Fruit fly (Drosophila melanogaster) whole organism, prepupa: ENCODE results near the gene CG5181.
A peak's percentile ranks its signal among the peaks of the same experiment; 100 is the strongest.

Experiments used
- CG11294 ChIP-seq: fragments of 200-800 bp; sonication (Bioruptor generic); IDR thresholded peaks from 2 replicates; pipeline ENCODE4 v1.3.6; 2022; ENCODE audit warnings: missing biosample characterization, missing genetic modification characterization
- CG11762 ChIP-seq: fragments of 200-800 bp; sonication (Bioruptor generic); optimal IDR thresholded peaks from 3 replicates; lab custom pipeline; 2016; ENCODE audit warnings: missing biosample characterization, missing genetic modification characterization; ENCODE audit not compliant: insufficient read depth
- CG11902 ChIP-seq: fragments of 200-800 bp; sonication (Bioruptor generic); optimal IDR thresholded peaks from 3 replicates; lab custom pipeline; 2016; ENCODE audit warnings: missing biosample characterization, missing genetic modification characterization
- CG1621 ChIP-seq: fragments of 200-800 bp; sonication (Bioruptor generic); optimal IDR thresholded peaks from 3 replicates; lab custom pipeline; 2018; ENCODE audit warnings: missing biosample characterization, mild to moderate bottlenecking, missing genetic modification characterization
- CG3032 ChIP-seq: fragments of 200-800 bp; optimal IDR thresholded peaks from 2 replicates; lab custom pipeline; 2019; ENCODE audit warnings: missing biosample characterization, mild to moderate bottlenecking, missing genetic modification characterization, moderate library complexity
- CG31627 ChIP-seq: fragments of 200-800 bp; sonication (Bioruptor generic); optimal IDR thresholded peaks from 3 replicates; lab custom pipeline; 2016; ENCODE audit warnings: missing biosample characterization, missing genetic modification characterization
- CG6163 ChIP-seq: fragments of 200-800 bp; sonication (Bioruptor generic); IDR thresholded peaks from 3 replicates; pipeline ENCODE4 v1.3.6; 2022; ENCODE audit warnings: missing biosample characterization, missing genetic modification characterization
- CG6276 ChIP-seq: fragments of 200-800 bp; sonication (Bioruptor generic); optimal IDR thresholded peaks from 2 replicates; lab custom pipeline; 2017; ENCODE audit warnings: missing biosample characterization, mild to moderate bottlenecking, missing genetic modification characterization
- CG6854 ChIP-seq: fragments of 200-800 bp; sonication (Bioruptor generic); optimal IDR thresholded peaks from 2 replicates; lab custom pipeline; 2017; ENCODE audit warnings: missing biosample characterization, mild to moderate bottlenecking, missing genetic modification characterization
- CG7368 ChIP-seq: fragments of 200-800 bp; sonication (Bioruptor generic); optimal IDR thresholded peaks from 3 replicates; lab custom pipeline; 2016; ENCODE audit warnings: missing biosample characterization, missing genetic modification characterization
- CG8119 ChIP-seq: fragments of 200-800 bp; sonication (Bioruptor generic); IDR thresholded peaks from 3 replicates; pipeline ENCODE4 v1.3.6; 2022; ENCODE audit warnings: missing biosample characterization, missing genetic modification characterization
- CG8632 ChIP-seq: fragments of 200-800 bp; sonication (Bioruptor generic); optimal IDR thresholded peaks from 3 replicates; lab custom pipeline; 2016; ENCODE audit warnings: missing biosample characterization, missing genetic modification characterization
- CG9139 ChIP-seq: fragments of 200-800 bp; sonication (Bioruptor generic); optimal IDR thresholded peaks from 3 replicates; lab custom pipeline; 2017; ENCODE audit warnings: missing biosample characterization, mild to moderate bottlenecking, missing genetic modification characterization
- Eip75B ChIP-seq: fragments of 200-800 bp; sonication (Bioruptor generic); optimal IDR thresholded peaks from 3 replicates; lab custom pipeline; 2016; ENCODE audit warnings: missing biosample characterization, missing genetic modification characterization
- Eip78C ChIP-seq: fragments of 200-800 bp; sonication (Bioruptor generic); peaks from one replicate; lab custom pipeline; 2016; ENCODE audit warnings: missing biosample characterization, missing genetic modification characterization
- Hr4 ChIP-seq: fragments of 200-800 bp; sonication (Bioruptor generic); optimal IDR thresholded peaks from 3 replicates; lab custom pipeline; 2016; ENCODE audit warnings: missing biosample characterization, missing genetic modification characterization
- Lpt ChIP-seq: fragments of 200-800 bp; sonication (Bioruptor generic); optimal IDR thresholded peaks from 3 replicates; lab custom pipeline; 2016; ENCODE audit warnings: missing biosample characterization, missing genetic modification characterization
- Met ChIP-seq: fragments of 200-800 bp; sonication (Bioruptor generic); optimal IDR thresholded peaks from 3 replicates; lab custom pipeline; 2016; ENCODE audit warnings: missing biosample characterization, missing genetic modification characterization
- Sox102F ChIP-seq: fragments of 200-800 bp; sonication (Bioruptor generic); optimal IDR thresholded peaks from 2 replicates; lab custom pipeline; 2016; ENCODE audit warnings: missing biosample characterization, mild to moderate bottlenecking, missing genetic modification characterization
- acj6 ChIP-seq: fragments of 200-800 bp; sonication (Bioruptor generic); optimal IDR thresholded peaks from 3 replicates; lab custom pipeline; 2016; ENCODE audit warnings: missing biosample characterization, missing genetic modification characterization
- cyc ChIP-seq: fragments of 200-800 bp; sonication (Bioruptor generic); optimal IDR thresholded peaks from 3 replicates; lab custom pipeline; 2016; ENCODE audit warnings: missing biosample characterization, missing genetic modification characterization
- esn ChIP-seq: fragments of 200-800 bp; sonication (Bioruptor generic); optimal IDR thresholded peaks from 2 replicates; lab custom pipeline; 2016; ENCODE audit warnings: missing biosample characterization, mild to moderate bottlenecking, missing genetic modification characterization, moderate library complexity
- fd59A ChIP-seq: fragments of 200-800 bp; sonication (Bioruptor generic); optimal IDR thresholded peaks from 2 replicates; lab custom pipeline; 2017; ENCODE audit warnings: missing biosample characterization, mild to moderate bottlenecking, missing genetic modification characterization, missing genetic modification reagents
- fd85E ChIP-seq: fragments of 200-800 bp; sonication (Bioruptor generic); optimal IDR thresholded peaks from 3 replicates; lab custom pipeline; 2016; ENCODE audit warnings: missing biosample characterization, missing genetic modification characterization
- lz ChIP-seq: fragments of 200-800 bp; sonication (Bioruptor generic); optimal IDR thresholded peaks from 3 replicates; lab custom pipeline; 2016; ENCODE audit warnings: missing biosample characterization, missing genetic modification characterization
- salr ChIP-seq, 2 experiments: fragments of 200-800 bp; sonication (Bioruptor generic); optimal IDR thresholded peaks; 3 replicates each; lab custom pipeline; 2016 to 2018; ENCODE audit warnings: missing biosample characterization in 2 of 2, missing genetic modification characterization in 2 of 2, mild to moderate bottlenecking in 1 of 2
- spab ChIP-seq: fragments of 200-800 bp; sonication (Bioruptor generic); optimal IDR thresholded peaks from 2 replicates; lab custom pipeline; 2017; ENCODE audit warnings: missing biosample characterization, mild to moderate bottlenecking, missing genetic modification characterization, missing genetic modification reagents
- svp ChIP-seq: fragments of 200-800 bp; sonication (Bioruptor generic); peaks from one replicate; lab custom pipeline; 2016; ENCODE audit warnings: missing biosample characterization, missing genetic modification characterization
- vri ChIP-seq: fragments of 200-800 bp; sonication (Bioruptor generic); optimal IDR thresholded peaks from 3 replicates; lab custom pipeline; 2016; ENCODE audit warnings: missing biosample characterization, mild to moderate bottlenecking, missing genetic modification characterization

The CG5181 gene

dm6 chr2L:7409602-7410001 is at the start of gene CG5181:
TSS of gene CG5181 (minus strand) at chr2L:7409809.
- TF ChIP-seq CG6276 (GFP tag; lab: Kevin White, UChicago) (no peak), salr (GFP tag; optimal IDR thresholded peaks at IDR 0.05; lab: Kevin White, UChicago) (no peak), CG11294 (no peak), vri (GFP tag; lab: Kevin White, UChicago) (no peak), CG11902 (no peak), CG6163 (no peak), spab (GFP tag; lab: Kevin White, UChicago) (no peak), lz (no peak)
- TF ChIP-seq, all 60 proteins: peak for 0

dm6 chr2L:7454112-7454511 is 44.5 kb upstream of the CG5181 start, which contains the start of gene Gr28a:
TSS of gene Gr28a (minus strand) at chr2L:7454212.
- TF ChIP-seq acj6 (GFP tag; lab: Kevin White, UChicago) = no peak
- TF ChIP-seq svp = peak; percentile 11

DNA sequence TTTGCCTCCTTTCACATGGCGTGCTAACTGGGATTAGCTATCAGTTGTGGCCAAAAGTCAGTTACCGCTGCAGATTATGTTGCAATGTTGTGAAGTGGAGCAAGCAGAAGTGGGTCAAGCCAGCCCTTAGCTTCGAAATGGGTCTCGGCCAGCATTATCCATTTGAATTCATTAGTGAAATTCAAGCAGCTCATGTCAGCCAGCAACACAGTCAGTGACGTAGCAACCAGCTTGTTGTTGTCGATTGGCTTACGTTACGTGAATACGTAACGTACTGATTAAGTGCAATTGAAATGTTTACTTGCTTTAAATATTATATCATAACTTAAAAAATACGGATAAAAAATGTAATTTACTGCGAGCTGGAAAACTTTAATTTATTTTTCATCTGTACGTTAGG is 42.5 kb upstream of the CG5181 start:
- TF ChIP-seq esn (GFP tag; lab: Kevin White, UChicago) (no peak), cyc (GFP tag; lab: Kevin White, UChicago) (no peak), CG31627 (no peak), CG6276 (GFP tag; lab: Kevin White, UChicago) (no peak), CG8119 (GFP tag; lab: Robert Waterston, UW) (no peak), CG8632 (GFP tag; lab: Kevin White, UChicago) (no peak), CG9139 (GFP tag; lab: Kevin White, UChicago) (no peak)

DNA sequence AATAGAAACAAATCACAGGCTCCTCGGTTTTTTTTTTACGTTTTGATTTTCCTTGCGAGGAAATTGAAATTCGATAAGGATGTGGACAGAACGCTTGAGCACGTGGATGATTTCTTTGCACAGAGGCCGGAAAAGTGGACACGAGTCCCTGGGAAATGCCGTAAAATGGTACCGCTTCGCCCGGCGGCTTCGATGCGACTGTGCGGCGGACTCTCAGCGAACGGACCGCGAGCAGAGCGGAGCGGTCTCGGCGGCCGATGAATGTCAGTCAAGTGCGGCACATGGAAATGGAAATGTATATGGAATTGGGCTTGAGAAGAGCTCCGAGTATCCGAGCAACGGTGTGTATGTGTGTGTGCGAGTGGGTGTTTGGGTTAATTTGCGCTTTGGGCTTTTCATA is 41.4 kb upstream of the CG5181 start, which contains the start of gene santa-maria:
Gene santa-maria (minus strand): TSS at position 279 of the 400 bp plus-strand sequence.
- TF ChIP-seq svp (peak; percentile 32), Eip75B (GFP tag; lab: Kevin White, UChicago) (no peak), Eip78C (GFP tag; lab: Kevin White, UChicago) (peak; percentile 19), fd59A (no peak), vri (GFP tag; lab: Kevin White, UChicago) (peak; percentile 17)
- TF ChIP-seq, all 60 proteins: peak for 3

DNA sequence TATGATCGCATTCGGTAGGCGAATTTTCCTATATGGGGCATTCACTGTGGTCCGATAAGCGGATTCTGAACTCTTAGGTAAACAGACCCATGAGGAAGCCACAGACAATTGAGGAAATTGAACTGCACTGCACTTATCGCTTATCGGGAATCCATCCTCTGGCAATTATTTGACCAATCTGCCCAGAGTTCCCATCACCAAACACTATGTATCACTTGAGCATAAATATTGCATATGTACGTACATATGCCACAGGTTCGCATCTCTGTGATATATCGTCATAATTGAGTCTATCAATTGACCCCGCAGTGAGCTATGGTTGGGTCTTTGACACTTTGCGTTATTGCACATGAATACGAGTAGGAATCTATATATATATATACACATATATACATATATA is 38.8 kb upstream of the CG5181 start:
- TF ChIP-seq CG3032 (tag; lab: Kevin White, UChicago) (no peak), svp (peak; percentile 95)

dm6 chr2L:7447820-7448219 is 38.2 kb upstream of the CG5181 start:
- peak; percentile 32 for TF ChIP-seq CG6276 (GFP tag; lab: Kevin White, UChicago)
- no peak for TF ChIP-seq fd85E (GFP tag; lab: Kevin White, UChicago)
- TF ChIP-seq, all 60 proteins: peak for 1

DNA sequence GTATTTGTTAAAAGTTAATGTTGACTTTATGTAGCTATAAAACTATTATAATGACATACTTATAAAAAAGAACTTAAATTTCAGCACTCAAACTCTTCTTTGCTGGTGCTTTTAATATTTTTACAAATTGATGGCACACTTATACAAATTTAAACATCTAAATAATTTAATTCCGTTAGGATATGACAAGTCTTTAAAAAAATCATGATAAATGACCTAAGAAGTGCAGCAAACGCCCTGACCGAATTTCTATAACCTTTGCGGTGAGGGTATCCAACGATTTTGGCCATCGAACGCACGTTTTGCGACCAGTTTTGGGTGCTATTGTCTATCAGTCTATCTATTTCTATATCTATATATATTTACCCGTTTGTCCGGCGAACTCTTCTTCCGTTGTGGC is 33.3 kb upstream of the CG5181 start:
- TF ChIP-seq Eip78C (GFP tag; lab: Kevin White, UChicago) = peak; percentile 41
- TF ChIP-seq svp = peak; percentile 11
- no peak for TF ChIP-seq CG6854

DNA sequence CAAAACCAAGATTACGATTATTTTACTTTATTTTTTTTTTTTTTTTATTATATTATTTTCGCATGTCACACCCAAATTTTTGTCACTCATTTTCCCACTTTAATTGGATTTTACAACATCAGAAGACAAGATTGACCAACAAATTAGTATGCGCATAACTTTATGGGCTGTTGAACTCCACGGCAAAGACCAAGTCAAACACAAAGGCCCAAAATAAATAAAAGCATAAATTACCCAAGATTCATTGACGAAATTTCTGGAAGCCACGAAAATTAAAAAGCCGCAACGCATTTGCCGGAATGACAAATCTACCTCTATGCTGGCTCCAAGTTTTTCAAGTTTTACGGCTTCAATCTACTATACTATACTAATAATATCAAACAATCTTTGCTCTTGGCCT is 32.5 kb upstream of the CG5181 start:
- TF ChIP-seq Lpt (GFP tag; lab: Kevin White, UChicago) (no peak), Eip78C (GFP tag; lab: Kevin White, UChicago) (no peak), CG1621 (tag; lab: Kevin White, UChicago) (no peak), CG6854 (no peak), CG7368 (no peak), Sox102F (GFP tag; lab: Kevin White, UChicago) (no peak), cyc (GFP tag; lab: Kevin White, UChicago) (no peak), lz (no peak), Met (no peak), CG11294 (no peak), Hr4 (no peak), CG6276 (GFP tag; lab: Kevin White, UChicago) (no peak), CG11762 (GFP tag; lab: Kevin White, UChicago) (no peak), esn (GFP tag; lab: Kevin White, UChicago) (no peak)
